Fruit fly (Drosophila melanogaster): ENCODE measurements around the gene Cat.

The Cat gene

dm6 chr3L:18869035-18869826 lies 46.8 kb downstream of the Cat start, which contains the start of gene Grx1:
TSS of gene Grx1 (plus strand) at chr3L:18869230.
- TF ChIP-seq rn (GFP tag; IDR thresholded peaks at IDR 0.05) (0 out of 2 replicates have a peak, but pooled peaks have one; percentile 6), Pif1B (GFP tag; optimal IDR thresholded peaks at IDR 0.05) (peak; percentile 30), Snoo (tag; optimal IDR thresholded peaks at IDR 0.05) (peak; percentile 41), D1 (tag; optimal IDR thresholded peaks at IDR 0.05) (no peak), CG32121 (GFP tag; IDR thresholded peaks at IDR 0.05) (0 out of 2 replicates have a peak, but pooled peaks have one; percentile 42), CG9948 (tag; optimal IDR thresholded peaks at IDR 0.05) (no peak), Ets98B (GFP tag; IDR thresholded peaks at IDR 0.05) (peak; percentile 22; the same call in 1 of the 2 replicates), fd96Ca (GFP tag; IDR thresholded peaks at IDR 0.05) (no peak), CG4496 (GFP tag; IDR thresholded peaks at IDR 0.05) (peak; percentile 35; the same call in 1 of the 3 replicates), CG17806 (tag; optimal IDR thresholded peaks at IDR 0.05) (peak; percentile 38), EcR (GFP tag; optimal IDR thresholded peaks at IDR 0.05) (no peak), CG34367 (tag; optimal IDR thresholded peaks at IDR 0.05) (no peak), CG10348 (GFP tag; IDR thresholded peaks at IDR 0.05) (no peak), CG8301 (tag; optimal IDR thresholded peaks at IDR 0.05) (peak; percentile 51), CG15710 (tag; optimal IDR thresholded peaks at IDR 0.05) (peak; percentile 40), CG8159 (tag; optimal IDR thresholded peaks at IDR 0.05) (peak; percentile 61)

DNA sequence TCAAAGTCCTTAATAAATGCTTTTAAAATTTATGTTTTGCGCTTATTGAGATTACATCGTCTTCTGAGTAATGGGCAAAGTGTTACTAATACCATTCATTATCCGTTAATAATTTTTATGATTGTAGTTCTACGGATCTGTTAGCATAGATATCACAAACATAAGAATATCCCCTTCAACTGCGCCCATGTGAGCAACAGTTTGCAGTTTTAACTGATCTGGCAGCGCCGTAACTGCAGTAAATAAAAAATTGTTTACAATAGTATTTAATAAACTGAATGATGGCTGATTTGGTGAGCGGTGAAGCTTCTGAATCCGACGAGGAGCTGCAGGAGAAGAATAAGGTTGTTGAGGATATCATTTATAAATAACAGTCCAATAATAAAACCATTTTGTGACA lies 47.6 kb downstream of the Cat start, which contains the start of gene Blos3:
Gene Blos3, plus strand, starts transcription at position 198 of the 400 bp plus-strand sequence.
- TF ChIP-seq gl (tag; optimal IDR thresholded peaks at IDR 0.05) (no peak), CG14655 (GFP tag; optimal IDR thresholded peaks at IDR 0.05) (no peak), EcR (GFP tag; optimal IDR thresholded peaks at IDR 0.05) (no peak), CG15710 (tag; optimal IDR thresholded peaks at IDR 0.05) (peak; percentile 24), CG32121 (GFP tag; IDR thresholded peaks at IDR 0.05) (peak; percentile 63), Snoo (tag; optimal IDR thresholded peaks at IDR 0.05) (no peak), fd96Ca (GFP tag; IDR thresholded peaks at IDR 0.05) (peak; percentile 65; the same call in 2 of the 3 replicates), CG9948 (tag; optimal IDR thresholded peaks at IDR 0.05) (peak; percentile 15), CG34367 (tag; optimal IDR thresholded peaks at IDR 0.05) (no peak), Ets98B (GFP tag; IDR thresholded peaks at IDR 0.05) (no peak; the same call in 1 of the 2 replicates), D1 (tag; optimal IDR thresholded peaks at IDR 0.05) (no peak), CG17806 (tag; optimal IDR thresholded peaks at IDR 0.05) (peak; percentile 32), CG12605 (GFP tag; IDR thresholded peaks at IDR 0.05) (no peak), CG4496 (GFP tag; IDR thresholded peaks at IDR 0.05) (peak; percentile 46; the same call in 2 of the 3 replicates), CG10348 (GFP tag; IDR thresholded peaks at IDR 0.05) (no peak)

DNA sequence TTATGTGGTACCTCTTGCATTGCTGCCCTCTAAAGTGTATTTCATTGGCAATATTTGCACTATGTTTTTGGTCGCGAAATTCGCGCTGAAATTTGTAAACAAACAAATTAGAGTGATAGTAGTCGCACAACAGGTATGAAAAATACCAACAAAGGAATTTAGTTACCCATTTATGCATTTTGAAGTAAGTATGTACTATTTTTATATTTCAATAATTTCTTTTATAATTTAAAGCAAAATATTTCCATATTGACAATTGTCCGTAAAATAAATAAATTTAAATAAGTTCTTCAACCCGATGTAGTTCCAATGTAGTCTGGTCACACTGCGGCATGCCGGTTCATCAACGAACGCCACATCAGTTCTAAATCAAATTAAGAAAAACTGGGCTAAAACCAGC lies 50.0 kb downstream of the Cat start, which contains the start of the genes Rad9 and Uggt:
Gene Rad9, minus strand, starts transcription at position 114 of the 400 bp plus-strand sequence.
Gene Uggt, plus strand, starts transcription at position 308 of the 400 bp plus-strand sequence.
- TF ChIP-seq CG15710 (tag; optimal IDR thresholded peaks at IDR 0.05) (no peak), CG32121 (GFP tag; IDR thresholded peaks at IDR 0.05) (no peak), fd96Ca (GFP tag; IDR thresholded peaks at IDR 0.05) (no peak), CG12605 (GFP tag; IDR thresholded peaks at IDR 0.05) (no peak), CG14655 (GFP tag; optimal IDR thresholded peaks at IDR 0.05) (no peak), rn (GFP tag; IDR thresholded peaks at IDR 0.05) (no peak), Snoo (tag; optimal IDR thresholded peaks at IDR 0.05) (no peak), CG4496 (GFP tag; IDR thresholded peaks at IDR 0.05) (no peak), D1 (tag; optimal IDR thresholded peaks at IDR 0.05) (no peak), CG8301 (tag; optimal IDR thresholded peaks at IDR 0.05) (no peak), CG13204 (GFP tag; optimal IDR thresholded peaks at IDR 0.05) (no peak), CG8159 (tag; optimal IDR thresholded peaks at IDR 0.05) (no peak), gl (tag; optimal IDR thresholded peaks at IDR 0.05) (no peak), Ets98B (GFP tag; IDR thresholded peaks at IDR 0.05) (no peak), CG34367 (tag; optimal IDR thresholded peaks at IDR 0.05) (no peak), Pif1A (GFP tag; optimal IDR thresholded peaks at IDR 0.05) (no peak), EcR (GFP tag; optimal IDR thresholded peaks at IDR 0.05) (no peak), Pif1B (GFP tag; optimal IDR thresholded peaks at IDR 0.05) (no peak)
